Fruit fly (Drosophila melanogaster) whole organism, embryonic: Measurements from ENCODE around the gene CG7601.

Source experiments
- Awh ChIP-seq: fragments of 200-800 bp; sonication (Bioruptor generic); IDR thresholded peaks from 2 replicates; pipeline ENCODE4, ENCODE4 v1.3.6; 2022; ENCODE audit warnings: missing biosample characterization, missing genetic modification characterization
- CG10543 ChIP-seq: fragments of 200-800 bp; sonication (Bioruptor generic); optimal IDR thresholded peaks from 3 replicates; lab custom pipeline; 2017; ENCODE audit warnings: missing biosample characterization, mild to moderate bottlenecking, missing genetic modification characterization, moderate library complexity
- CG11247 ChIP-seq: fragments of 200-800 bp; sonication (Bioruptor generic); IDR thresholded peaks from 2 replicates; pipeline ENCODE4 v1.3.6; 2022; ENCODE audit warnings: missing biosample characterization, missing genetic modification characterization
- CG11504 ChIP-seq: fragments of 200-800 bp; sonication (Bioruptor generic); optimal IDR thresholded peaks from 3 replicates; lab custom pipeline; 2019; ENCODE audit warnings: missing biosample characterization, mild to moderate bottlenecking, missing genetic modification characterization, moderate library complexity
- CG11696 ChIP-seq: fragments of 200-800 bp; sonication (Bioruptor generic); IDR thresholded peaks from 2 replicates; pipeline ENCODE4 v1.3.6; 2022; ENCODE audit warnings: missing biosample characterization, missing genetic modification characterization
- CG12071 ChIP-seq: fragments of 200-800 bp; sonication (Bioruptor generic); optimal IDR thresholded peaks from 3 replicates; lab custom pipeline; 2018; ENCODE audit warnings: missing biosample characterization, mild to moderate bottlenecking, missing genetic modification characterization
- CG13123 ChIP-seq: fragments of 200-800 bp; sonication (Bioruptor generic); optimal IDR thresholded peaks from 2 replicates; lab custom pipeline; 2016; ENCODE audit warnings: missing biosample characterization, missing genetic modification characterization
- CG13287 ChIP-seq: fragments of 200-800 bp; sonication (Bioruptor generic); IDR thresholded peaks from 2 replicates; pipeline ENCODE4 v1.3.6; 2022; ENCODE audit warnings: missing biosample characterization, missing genetic modification characterization; ENCODE audit not compliant: partially characterized antibody
- CG13296 ChIP-seq: fragments of 200-800 bp; sonication (Bioruptor generic); optimal IDR thresholded peaks from 3 replicates; lab custom pipeline; 2018; ENCODE audit warnings: missing biosample characterization, mild to moderate bottlenecking, missing genetic modification characterization
- CG14710 ChIP-seq: fragments of 200-800 bp; sonication (Bioruptor generic); optimal IDR thresholded peaks from 3 replicates; lab custom pipeline; 2019; ENCODE audit warnings: missing biosample characterization, mild to moderate bottlenecking, missing genetic modification characterization, moderate library complexity
- CG15011 ChIP-seq: fragments of 200-800 bp; sonication (Bioruptor generic); optimal IDR thresholded peaks from 3 replicates; lab custom pipeline; 2018; ENCODE audit warnings: missing biosample characterization, mild to moderate bottlenecking, missing genetic modification characterization
- CG17359 ChIP-seq: fragments of 200-800 bp; sonication (Bioruptor generic); optimal IDR thresholded peaks from 3 replicates; lab custom pipeline; 2018; ENCODE audit warnings: missing biosample characterization, mild to moderate bottlenecking, missing genetic modification characterization, moderate library complexity
- CG17568 ChIP-seq: fragments of 200-800 bp; sonication (Bioruptor generic); optimal IDR thresholded peaks from 2 replicates; lab custom pipeline; 2018; ENCODE audit warnings: missing biosample characterization, mild to moderate bottlenecking, missing genetic modification characterization, moderate library complexity
- CG17829 ChIP-seq: fragments of 200-800 bp; optimal IDR thresholded peaks from 2 replicates; lab custom pipeline; 2019; ENCODE audit warnings: missing biosample characterization, mild to moderate bottlenecking, missing genetic modification characterization, moderate library complexity
- CG2120 ChIP-seq: fragments of 200-800 bp; sonication (Bioruptor generic); optimal IDR thresholded peaks from 3 replicates; lab custom pipeline; 2016; ENCODE audit warnings: missing biosample characterization, missing genetic modification characterization
- CG2129 ChIP-seq: fragments of 200-800 bp; sonication (Bioruptor generic); IDR thresholded peaks from 2 replicates; pipeline ENCODE4 v1.3.6; 2022; ENCODE audit warnings: missing biosample characterization, missing genetic modification characterization; ENCODE audit not compliant: partially characterized antibody
- CG31441 ChIP-seq: fragments of 200-800 bp; sonication (Bioruptor generic); IDR thresholded peaks from 2 replicates; pipeline ENCODE4 v1.3.6; 2022; ENCODE audit warnings: missing biosample characterization, missing genetic modification characterization
- CG43689 ChIP-seq: fragments of 200-800 bp; sonication (Bioruptor generic); IDR thresholded peaks from 2 replicates; pipeline ENCODE4 v1.3.6; 2022; ENCODE audit warnings: missing biosample characterization, missing genetic modification characterization
- CG6689 ChIP-seq: fragments of 200-800 bp; sonication (Bioruptor generic); IDR thresholded peaks from 2 replicates; pipeline ENCODE4 v1.3.6; 2022; ENCODE audit warnings: missing biosample characterization, missing genetic modification characterization
- CG7963 ChIP-seq: fragments of 200-800 bp; sonication (Bioruptor generic); IDR thresholded peaks from 3 replicates; pipeline ENCODE4 v1.3.6; 2022; ENCODE audit warnings: missing biosample characterization, missing genetic modification characterization; ENCODE audit not compliant: partially characterized antibody
- CG8944 ChIP-seq: fragments of 200-800 bp; sonication (Bioruptor generic); optimal IDR thresholded peaks from 3 replicates; lab custom pipeline; 2016; ENCODE audit warnings: missing biosample characterization, missing genetic modification characterization
- CG9932 ChIP-seq: fragments of 200-800 bp; sonication (Bioruptor generic); IDR thresholded peaks from 2 replicates; pipeline ENCODE4 v1.3.6; 2022; ENCODE audit warnings: missing biosample characterization, missing genetic modification characterization
- Deaf1 ChIP-seq: fragments of 200-800 bp; optimal IDR thresholded peaks from 3 replicates; lab custom pipeline; 2019; ENCODE audit warnings: missing biosample characterization, mild to moderate bottlenecking, missing genetic modification characterization, moderate library complexity
- Dref ChIP-seq: fragments of 200-800 bp; sonication (Bioruptor generic); IDR thresholded peaks from 2 replicates; pipeline ENCODE4 v1.3.6; 2022; ENCODE audit warnings: missing biosample characterization, missing genetic modification characterization
- GATAe ChIP-seq: fragments of 200-800 bp; sonication (Bioruptor generic); conservative IDR thresholded peaks from 2 replicates; pipeline ENCODE4 v1.3.6; 2022; ENCODE audit warnings: missing biosample characterization, missing genetic modification characterization
- HmgZ ChIP-seq: fragments of 200-800 bp; sonication (Bioruptor generic); optimal IDR thresholded peaks from 2 replicates; lab custom pipeline; 2018; ENCODE audit warnings: missing biosample characterization, mild to moderate bottlenecking, missing genetic modification characterization
- NK7.1 ChIP-seq: fragments of 200-800 bp; sonication (Bioruptor generic); optimal IDR thresholded peaks from 3 replicates; lab custom pipeline; 2016; ENCODE audit warnings: missing biosample characterization, missing genetic modification characterization
- Sry-δ ChIP-seq: fragments of 200-800 bp; sonication (Bioruptor generic); optimal IDR thresholded peaks from 2 replicates; lab custom pipeline; 2016; ENCODE audit warnings: missing biosample characterization, missing genetic modification characterization
- aop ChIP-seq: fragments of 200-800 bp; sonication (Bioruptor generic); IDR thresholded peaks from 2 replicates; pipeline ENCODE4 v1.3.6; 2022; ENCODE audit warnings: missing biosample characterization, missing genetic modification characterization
- btn ChIP-seq: fragments of 200-800 bp; sonication (Bioruptor generic); optimal IDR thresholded peaks from 2 replicates; lab custom pipeline; 2016; ENCODE audit warnings: missing biosample characterization, missing genetic modification characterization
- cas ChIP-seq: fragments of 200-800 bp; sonication (Bioruptor generic); IDR thresholded peaks from 2 replicates; pipeline ENCODE4 v1.3.6; 2022; ENCODE audit warnings: missing biosample characterization, missing genetic modification characterization
- ems ChIP-seq: fragments of 200-800 bp; sonication (Bioruptor generic); optimal IDR thresholded peaks from 3 replicates; lab custom pipeline; 2016; ENCODE audit warnings: missing biosample characterization, missing genetic modification characterization
- eve ChIP-seq, 2 experiments: fragments of >200 bp; optimal IDR thresholded peaks; 2 replicates each; lab custom pipeline; 2017; ENCODE audit warnings: missing biosample characterization in 2 of 2, missing genetic modification characterization in 2 of 2
- fd96Cb ChIP-seq: fragments of 200-800 bp; sonication (Bioruptor generic); optimal IDR thresholded peaks from 2 replicates; lab custom pipeline; 2018; ENCODE audit warnings: missing biosample characterization, mild to moderate bottlenecking, missing genetic modification characterization, moderate library complexity
- gcm ChIP-seq: fragments of 200-800 bp; sonication (Bioruptor generic); optimal IDR thresholded peaks from 2 replicates; lab custom pipeline; 2019; ENCODE audit warnings: missing biosample characterization, mild to moderate bottlenecking, missing genetic modification characterization, moderate library complexity
- gem ChIP-seq: fragments of 200-800 bp; sonication (Bioruptor generic); optimal IDR thresholded peaks from 2 replicates; lab custom pipeline; 2019; ENCODE audit warnings: missing biosample characterization, mild to moderate bottlenecking, missing genetic modification characterization, moderate library complexity
- gro ChIP-seq: fragments of 200-800 bp; sonication (Bioruptor generic); optimal IDR thresholded peaks from 2 replicates; lab custom pipeline; 2016; ENCODE audit warnings: missing biosample characterization, missing genetic modification characterization
- lmd ChIP-seq: fragments of 200-800 bp; sonication (Bioruptor generic); IDR thresholded peaks from 2 replicates; pipeline ENCODE4 v1.3.6; 2022; ENCODE audit warnings: missing biosample characterization, missing genetic modification characterization
- nau ChIP-seq: fragments of 200-800 bp; sonication (Bioruptor generic); optimal IDR thresholded peaks from 3 replicates; lab custom pipeline; 2017; ENCODE audit warnings: missing biosample characterization, mild to moderate bottlenecking, missing genetic modification characterization, missing genetic modification reagents
- nerfin-2 ChIP-seq: fragments of 200-800 bp; sonication (Bioruptor generic); IDR thresholded peaks from 2 replicates; pipeline ENCODE4 v1.3.6; 2022; ENCODE audit warnings: missing biosample characterization, missing genetic modification characterization; ENCODE audit not compliant: partially characterized antibody
- nom ChIP-seq: fragments of 200-800 bp; sonication (Bioruptor generic); optimal IDR thresholded peaks from 2 replicates; lab custom pipeline; 2017; ENCODE audit warnings: missing biosample characterization, missing genetic modification characterization, mild to moderate bottlenecking, moderate library complexity, missing genetic modification reagents
- odd ChIP-seq: fragments of 200-800 bp; sonication (Bioruptor generic); optimal IDR thresholded peaks from 2 replicates; lab custom pipeline; 2017; ENCODE audit warnings: missing biosample characterization, mild to moderate bottlenecking, missing genetic modification characterization
- pan ChIP-seq, 4 experiments: fragments of >200 bp in 3 of 4; fragments of 200-800 bp in 1 of 4; sonication (Bioruptor generic) in 1 of 4; optimal IDR thresholded peaks in 3 of 4; IDR thresholded peaks in 1 of 4; 2 replicates each; pipeline versions ENCODE4 v1.3.6 to Lab custom; 2017 to 2022; ENCODE audit warnings: missing biosample characterization in 2 of 4, missing genetic modification characterization in 2 of 4, mixed read lengths in 1 of 4
- pho ChIP-seq: fragments of 200-800 bp; sonication (Bioruptor generic); optimal IDR thresholded peaks from 2 replicates; lab custom pipeline; 2016; ENCODE audit warnings: missing biosample characterization, missing genetic modification characterization
- pita ChIP-seq: fragments of 200-800 bp; sonication (Bioruptor generic); optimal IDR thresholded peaks from 2 replicates; lab custom pipeline; 2017; ENCODE audit warnings: missing biosample characterization, mild to moderate bottlenecking, missing genetic modification characterization
- psq ChIP-seq: fragments of 200-800 bp; sonication (Bioruptor generic); optimal IDR thresholded peaks from 2 replicates; lab custom pipeline; 2017; ENCODE audit warnings: missing biosample characterization, missing genetic modification characterization
- sens-2 ChIP-seq: fragments of 200-800 bp; sonication (Bioruptor generic); IDR thresholded peaks from 2 replicates; pipeline ENCODE4 v1.3.6; 2022; ENCODE audit warnings: missing biosample characterization, missing genetic modification characterization
- shn ChIP-seq: fragments of 200-800 bp; sonication (Bioruptor generic); optimal IDR thresholded peaks from 3 replicates; lab custom pipeline; 2016; ENCODE audit warnings: missing biosample characterization, missing genetic modification characterization
- tap ChIP-seq: fragments of 200-800 bp; optimal IDR thresholded peaks from 3 replicates; lab custom pipeline; 2019; ENCODE audit warnings: missing biosample characterization, mild to moderate bottlenecking, missing genetic modification characterization, moderate library complexity
- yki ChIP-seq: fragments of >200 bp; optimal IDR thresholded peaks from 3 replicates; lab custom pipeline; 2018

Gene CG7601

dm6 chr3R:29772090-29772794, 35.7 kb upstream of the CG7601 start (continued):
- TF ChIP-seq CG7963 (GFP tag; lab: Robert Waterston, UW) (no peak), nerfin-2 (GFP tag; lab: Robert Waterston, UW) (peak; percentile 9; the same call in 1 of the 2 replicates), nom (no peak), CG15011 (GFP tag; lab: Kevin White, UChicago) (peak; percentile 8), CG13287 (GFP tag; lab: Robert Waterston, UW) (no peak), lmd (GFP tag; lab: Robert Waterston, UW) (peak; percentile 56; the same call in 1 of the 2 replicates), nau (GFP tag; lab: Kevin White, UChicago) (no peak), CG2120 (GFP tag; lab: Kevin White, UChicago) (peak; percentile 13), gcm (GFP tag; lab: Kevin White, UChicago) (no peak), cas (no peak), Sry-δ (GFP tag; lab: Kevin White, UChicago) (peak; percentile 3), CG17359 (tag; lab: Kevin White, UChicago) (peak; percentile 8), CG13296 (no peak), shn (GFP tag; lab: Kevin White, UChicago) (no peak), Dref (GFP tag; lab: Robert Waterston, UW) (no peak), gem (tag; lab: Kevin White, UChicago) (peak; percentile 63), CG13123 (GFP tag; lab: Kevin White, UChicago) (no peak), btn (GFP tag; lab: Kevin White, UChicago) (no peak), pita (GFP tag; lab: Kevin White, UChicago) (no peak), CG8944 (peak; percentile 20), yki (peak; percentile 59), CG10543 (peak; percentile 23), eve (GFP tag; optimal IDR thresholded peaks at IDR 0.05; lab: Kevin White, UChicago) (no peak), CG17568 (GFP tag; lab: Kevin White, UChicago) (no peak), CG11504 (tag; lab: Kevin White, UChicago) (peak; percentile 61), HmgZ (tag; lab: Kevin White, UChicago) (no peak), CG11247 (GFP tag; lab: Robert Waterston, UW) (no peak), Deaf1 (tag; lab: Kevin White, UChicago) (no peak), GATAe (no peak), pan (optimal IDR thresholded peaks at IDR 0.05; lab: Kevin White, UChicago) (no peak), pan (GFP tag; optimal IDR thresholded peaks at IDR 0.05 in 1 of 2, IDR thresholded peaks at IDR 0.05 in 1 of 2) (no peak), CG31441 (peak; percentile 32; the same call in 1 of the 2 replicates), pho (GFP tag; lab: Kevin White, UChicago) (no peak), tap (tag; lab: Kevin White, UChicago) (peak; percentile 1), CG17829 (tag; lab: Kevin White, UChicago) (no peak), psq (GFP tag; lab: Kevin White, UChicago) (peak; percentile 89), CG14710 (tag; lab: Kevin White, UChicago) (peak; percentile 61), odd (GFP tag; lab: Kevin White, UChicago) (peak; percentile 13), CG6689 (peak; percentile 43; the same call in 1 of the 2 replicates), CG2129 (GFP tag; lab: Robert Waterston, UW) (no peak), sens-2 (no peak), CG11696 (GFP tag; lab: Robert Waterston, UW) (no peak), aop (GFP tag; lab: Robert Waterston, UW) (no peak), fd96Cb (tag; lab: Kevin White, UChicago) (no peak), gro (no peak), Awh (GFP tag; lab: Robert Waterston, UW) (no peak), NK7.1 (GFP tag; lab: Kevin White, UChicago) (no peak), CG12071 (no peak), CG9932 (peak; percentile 49), CG43689 (GFP tag; lab: Robert Waterston, UW) (no peak), ems (GFP tag; lab: Kevin White, UChicago) (no peak)
